Worm (Caenorhabditis elegans) whole organism, young adult: ENCODE results near the gene C34C12.6.

Source experiments
- C06A6.2 ChIP-seq: fragments of 200-800 bp; sonication (Bioruptor generic); conservative IDR thresholded peaks from 2 replicates; pipeline ENCODE4 v1.3.6; 2022; ENCODE audit warnings: missing genetic modification characterization, missing compliant biosample characterization
- Y95B8A.8 ChIP-seq: fragments of 200-800 bp; sonication (Bioruptor generic); IDR thresholded peaks from 2 replicates; pipeline ENCODE4 v1.3.6; 2022; ENCODE audit warnings: missing genetic modification reagents, missing genetic modification characterization, missing compliant biosample characterization
- ama-1 ChIP-seq, 3 experiments: fragments of 150-350 bp in 1 of 3; sonication (generic microtip) in 2 of 3; optimal IDR thresholded peaks; 2 replicates each; lab custom pipeline; 2014 to 2018; ENCODE audit warnings: missing biosample characterization in 2 of 3, missing genetic modification characterization in 2 of 3, missing genetic modification reagents in 2 of 3
- atf-7 ChIP-seq: sonication (generic microtip); optimal IDR thresholded peaks from 2 replicates; lab custom pipeline; 2017; ENCODE audit warnings: mild to moderate bottlenecking, missing genetic modification characterization, missing compliant biosample characterization
- attf-3 ChIP-seq: fragments of 200-800 bp; sonication (Bioruptor generic); conservative IDR thresholded peaks from 2 replicates; pipeline ENCODE4 v1.3.6; 2022; ENCODE audit warnings: missing genetic modification reagents, missing genetic modification characterization, missing compliant biosample characterization
- efl-1 ChIP-seq: fragments of 150-350 bp; optimal IDR thresholded peaks from 2 replicates; lab custom pipeline; 2014; ENCODE audit warnings: missing biosample characterization, missing genetic modification reagents, missing genetic modification characterization
- ets-4 ChIP-seq: fragments of 200-800 bp; sonication (Bioruptor generic); optimal IDR thresholded peaks from 2 replicates; lab custom pipeline; 2018; ENCODE audit warnings: mild to moderate bottlenecking, missing genetic modification characterization, missing compliant biosample characterization
- hsf-1 ChIP-seq: fragments of 200-800 bp; sonication (Bioruptor generic); IDR thresholded peaks from 2 replicates; pipeline ENCODE4 v1.3.6; 2022; ENCODE audit warnings: missing genetic modification reagents, missing genetic modification characterization, missing compliant biosample characterization
- lin-35 ChIP-seq, 3 experiments: fragments of 150-350 bp in 2 of 3; sonication (generic microtip) in 1 of 3; optimal IDR thresholded peaks; 2 replicates each; lab custom pipeline; 2014 to 2018; ENCODE audit warnings: missing biosample characterization in 3 of 3, missing genetic modification characterization in 3 of 3, missing genetic modification reagents in 3 of 3
- nhr-179 ChIP-seq: sonication (generic microtip); optimal IDR thresholded peaks from 2 replicates; lab custom pipeline; 2016; ENCODE audit warnings: mild to moderate bottlenecking, missing genetic modification characterization, missing compliant biosample characterization
- rpc-1 ChIP-seq, 2 experiments: fragments of 150-350 bp in 1 of 2; sonication (generic microtip) in 1 of 2; optimal IDR thresholded peaks; 2 replicates each; lab custom pipeline; 2014 to 2018; ENCODE audit warnings: missing biosample characterization in 1 of 2, missing genetic modification characterization in 1 of 2, missing genetic modification reagents in 1 of 2, missing genotype in 1 of 2
- unc-130 ChIP-seq: sonication (generic microtip); optimal IDR thresholded peaks from 2 replicates; lab custom pipeline; 2016; ENCODE audit warnings: missing genetic modification reagents, missing genetic modification characterization, missing compliant biosample characterization

DNA sequence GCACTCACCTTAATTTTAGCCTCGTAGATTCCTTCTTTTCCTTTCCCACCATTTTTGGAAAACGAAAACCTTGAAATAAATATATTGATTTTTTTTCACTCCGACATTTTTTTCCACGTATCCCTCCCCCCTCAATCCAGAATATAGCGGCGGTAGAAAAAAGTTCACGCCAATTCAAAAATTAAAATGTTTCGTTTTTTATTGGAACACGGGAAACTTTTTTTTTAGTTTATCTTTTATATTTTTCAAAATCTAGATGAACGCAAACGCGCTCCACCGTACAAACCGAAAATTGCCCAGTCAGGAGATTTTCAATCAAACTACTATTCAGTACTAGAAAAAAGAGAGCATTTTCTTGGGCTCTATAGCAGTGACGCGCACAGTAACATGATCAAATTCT, 38.3 kb upstream of the C34C12.6 start, which contains the start of gene spe-41:
- TF ChIP-seq hsf-1 (GFP tag; lab: Robert Waterston, UW) (no peak), ama-1 (optimal IDR thresholded peaks at IDR 0.05; lab: Kevin White, UChicago) (no peak), ama-1 (GFP tag; optimal IDR thresholded peaks at IDR 0.05; lab: Kevin White, UChicago) (no peak), ets-4 (GFP tag; lab: Kevin White, UChicago) (no peak), attf-3 (no peak), nhr-179 (tag; lab: Kevin White, UChicago) (no peak), atf-7 (tag; lab: Kevin White, UChicago) (no peak), C06A6.2 (GFP tag; lab: Robert Waterston, UW) (no peak), efl-1 (GFP tag; lab: Kevin White, UChicago) (no peak), rpc-1 (optimal IDR thresholded peaks at IDR 0.05; lab: Kevin White, UChicago) (no peak), rpc-1 (tag; optimal IDR thresholded peaks at IDR 0.05; lab: Kevin White, UChicago) (no peak), lin-35 (GFP tag; optimal IDR thresholded peaks at IDR 0.05; lab: Kevin White, UChicago) (no peak), Y95B8A.8 (GFP tag; lab: Robert Waterston, UW) (no peak), unc-130 (no peak)
